Fruit fly (Drosophila melanogaster) whole organism, embryonic: ENCODE results near the gene CG6724.
A peak's percentile ranks its signal among the peaks of the same experiment; 100 is the strongest.

Source experiments
- Atf3 ChIP-seq: fragments of 200-800 bp; sonication (Bioruptor generic); optimal IDR thresholded peaks from 3 replicates; lab custom pipeline; 2016; ENCODE audit warnings: missing biosample characterization, missing genetic modification characterization
- C15 ChIP-seq: fragments of 200-800 bp; sonication (Bioruptor generic); IDR thresholded peaks from 3 replicates; pipeline ENCODE4 v1.3.6; 2022; ENCODE audit warnings: missing biosample characterization, missing genetic modification characterization
- CG10147 ChIP-seq: fragments of 200-800 bp; sonication (Bioruptor generic); optimal IDR thresholded peaks from 2 replicates; lab custom pipeline; 2019; ENCODE audit warnings: missing biosample characterization, mild to moderate bottlenecking, missing genetic modification characterization, moderate library complexity
- CG11398 ChIP-seq: fragments of 200-800 bp; sonication (Bioruptor generic); optimal IDR thresholded peaks from 2 replicates; lab custom pipeline; 2016; ENCODE audit warnings: missing biosample characterization, missing genetic modification characterization
- CG12104 ChIP-seq: fragments of 200-800 bp; sonication (Bioruptor generic); optimal IDR thresholded peaks from 3 replicates; lab custom pipeline; 2016; ENCODE audit warnings: missing biosample characterization, missing genetic modification characterization
- CG12155 ChIP-seq: fragments of 200-800 bp; sonication (Bioruptor generic); optimal IDR thresholded peaks from 3 replicates; lab custom pipeline; 2016; ENCODE audit warnings: missing biosample characterization, missing genetic modification characterization
- CG12299 ChIP-seq: fragments of 200-800 bp; sonication (Bioruptor generic); optimal IDR thresholded peaks from 2 replicates; lab custom pipeline; 2018; ENCODE audit warnings: missing biosample characterization, mild to moderate bottlenecking, missing genetic modification characterization
- CG12659 ChIP-seq: fragments of 200-800 bp; sonication (Bioruptor generic); optimal IDR thresholded peaks from 3 replicates; lab custom pipeline; 2017; ENCODE audit warnings: mild to moderate bottlenecking, missing biosample characterization, missing genetic modification reagents, missing genetic modification characterization
- CG13287 ChIP-seq: fragments of 200-800 bp; sonication (Bioruptor generic); IDR thresholded peaks from 2 replicates; pipeline ENCODE4 v1.3.6; 2022; ENCODE audit warnings: missing biosample characterization, missing genetic modification characterization; ENCODE audit not compliant: partially characterized antibody
- CG1529 ChIP-seq: fragments of 200-800 bp; sonication (Bioruptor generic); optimal IDR thresholded peaks from 3 replicates; lab custom pipeline; 2018; ENCODE audit warnings: missing biosample characterization, missing genetic modification characterization
- CG16863 ChIP-seq: fragments of 200-800 bp; sonication (Bioruptor generic); optimal IDR thresholded peaks from 3 replicates; lab custom pipeline; 2016; ENCODE audit warnings: missing biosample characterization, missing genetic modification characterization
- CG18262 ChIP-seq: fragments of 200-800 bp; optimal IDR thresholded peaks from 3 replicates; lab custom pipeline; 2019; ENCODE audit warnings: missing biosample characterization, mild to moderate bottlenecking, missing genetic modification characterization, moderate library complexity
- CG18476 ChIP-seq: fragments of 200-800 bp; sonication (Bioruptor generic); optimal IDR thresholded peaks from 2 replicates; lab custom pipeline; 2016; ENCODE audit warnings: missing biosample characterization, mild to moderate bottlenecking, missing genetic modification characterization
- CG30431 ChIP-seq: fragments of 200-800 bp; sonication (Bioruptor generic); optimal IDR thresholded peaks from 2 replicates; lab custom pipeline; 2017; ENCODE audit warnings: missing biosample characterization, missing genetic modification characterization
- CG3838 ChIP-seq: fragments of 200-800 bp; sonication (Bioruptor generic); optimal IDR thresholded peaks from 3 replicates; lab custom pipeline; 2016; ENCODE audit warnings: missing biosample characterization, missing genetic modification characterization
- CG4328 ChIP-seq: fragments of 200-800 bp; sonication (Bioruptor generic); optimal IDR thresholded peaks from 3 replicates; lab custom pipeline; 2017; ENCODE audit warnings: missing biosample characterization, missing genetic modification reagents, missing genetic modification characterization
- CG7357 ChIP-seq: fragments of 200-800 bp; sonication (Bioruptor generic); IDR thresholded peaks from 3 replicates; pipeline ENCODE4 v1.3.6; 2022; ENCODE audit warnings: missing biosample characterization, missing genetic modification characterization
- Chrac-16 ChIP-seq: fragments of 200-800 bp; sonication (Bioruptor generic); optimal IDR thresholded peaks from 3 replicates; lab custom pipeline; 2016; ENCODE audit warnings: missing biosample characterization, missing genetic modification characterization
- D ChIP-seq, 2 experiments: fragments of 200-800 bp in 1 of 2; fragments of >200 bp in 1 of 2; sonication (Bioruptor generic) in 1 of 2; optimal IDR thresholded peaks; 2 replicates in 1 of 2; 3 replicates in 1 of 2; lab custom pipeline; 2017; ENCODE audit warnings: mild to moderate bottlenecking in 1 of 2, missing biosample characterization in 1 of 2, missing genetic modification characterization in 1 of 2, missing genetic modification reagents in 1 of 2
- Deaf1 ChIP-seq: fragments of 200-800 bp; optimal IDR thresholded peaks from 3 replicates; lab custom pipeline; 2019; ENCODE audit warnings: missing biosample characterization, mild to moderate bottlenecking, missing genetic modification characterization, moderate library complexity
- Dek ChIP-seq: fragments of 200-800 bp; sonication (Bioruptor generic); optimal IDR thresholded peaks from 3 replicates; lab custom pipeline; 2019; ENCODE audit warnings: missing biosample characterization, mild to moderate bottlenecking, missing genetic modification characterization, moderate library complexity
- Dp ChIP-seq: fragments of 200-800 bp; sonication (Bioruptor generic); optimal IDR thresholded peaks from 2 replicates; lab custom pipeline; 2018; ENCODE audit warnings: missing biosample characterization, mild to moderate bottlenecking, missing genetic modification characterization, moderate library complexity
- E2f1 ChIP-seq: fragments of 200-800 bp; sonication (Bioruptor generic); IDR thresholded peaks from 2 replicates; pipeline ENCODE4 v1.3.6; 2022; ENCODE audit warnings: missing biosample characterization, missing genetic modification characterization
- Gug ChIP-seq: fragments of 200-800 bp; sonication (Bioruptor generic); IDR thresholded peaks from 4 replicates; pipeline ENCODE4 v1.3.6; 2022; ENCODE audit warnings: missing biosample characterization, missing genetic modification characterization
- H15 ChIP-seq: fragments of 200-800 bp; sonication (Bioruptor generic); IDR thresholded peaks from 3 replicates; pipeline ENCODE4 v1.3.6; 2022; ENCODE audit warnings: missing biosample characterization, missing genetic modification characterization
- Hey ChIP-seq: fragments of 200-800 bp; sonication (Bioruptor generic); optimal IDR thresholded peaks from 3 replicates; lab custom pipeline; 2018; ENCODE audit warnings: missing biosample characterization, mild to moderate bottlenecking, missing genetic modification characterization
- Lim3 ChIP-seq: fragments of 200-800 bp; sonication (Bioruptor generic); IDR thresholded peaks from 2 replicates; pipeline ENCODE4 v1.3.6; 2022; ENCODE audit warnings: missing biosample characterization, missing genetic modification characterization
- NK7.1 ChIP-seq: fragments of 200-800 bp; sonication (Bioruptor generic); optimal IDR thresholded peaks from 3 replicates; lab custom pipeline; 2016; ENCODE audit warnings: missing biosample characterization, missing genetic modification characterization
- Oaz ChIP-seq: fragments of 200-800 bp; sonication (Bioruptor generic); IDR thresholded peaks from 2 replicates; pipeline ENCODE4 v1.3.6; 2022; ENCODE audit warnings: missing biosample characterization, missing genetic modification characterization
- Usf ChIP-seq: fragments of 200-800 bp; sonication (Bioruptor generic); optimal IDR thresholded peaks from 2 replicates; lab custom pipeline; 2017; ENCODE audit warnings: missing genotype, missing biosample characterization, missing genetic modification characterization
- bsh ChIP-seq, 2 experiments: fragments of 200-800 bp; sonication (Bioruptor generic); optimal IDR thresholded peaks; 2 replicates each; lab custom pipeline; 2017 to 2018; ENCODE audit warnings: mild to moderate bottlenecking in 2 of 2, missing biosample characterization in 2 of 2, missing genetic modification characterization in 2 of 2, moderate library complexity in 1 of 2
- crc ChIP-seq: fragments of 200-800 bp; sonication (Bioruptor generic); optimal IDR thresholded peaks from 2 replicates; lab custom pipeline; 2016; ENCODE audit warnings: missing biosample characterization, missing genetic modification characterization
- crol ChIP-seq: fragments of 200-800 bp; sonication (Bioruptor generic); IDR thresholded peaks from 2 replicates; pipeline ENCODE4 v1.3.6; 2022; ENCODE audit warnings: missing biosample characterization, missing genetic modification characterization
- exex ChIP-seq: fragments of 200-800 bp; sonication (Bioruptor generic); optimal IDR thresholded peaks from 4 replicates; lab custom pipeline; 2018; ENCODE audit warnings: missing biosample characterization, mild to moderate bottlenecking, missing genetic modification characterization, moderate library complexity
- gce ChIP-seq: fragments of 200-800 bp; sonication (Bioruptor generic); IDR thresholded peaks from 3 replicates; pipeline ENCODE4 v1.3.6; 2022; ENCODE audit warnings: missing biosample characterization, missing genetic modification characterization
- gsb ChIP-seq: fragments of 200-800 bp; sonication (Bioruptor generic); IDR thresholded peaks from 2 replicates; pipeline ENCODE4 v1.3.6; 2022; ENCODE audit warnings: missing biosample characterization, missing genetic modification characterization
- lbe ChIP-seq: fragments of 200-800 bp; sonication (Bioruptor generic); optimal IDR thresholded peaks from 2 replicates; lab custom pipeline; 2016; ENCODE audit warnings: missing biosample characterization, mild to moderate bottlenecking, missing genetic modification characterization
- odd ChIP-seq: fragments of 200-800 bp; sonication (Bioruptor generic); optimal IDR thresholded peaks from 2 replicates; lab custom pipeline; 2017; ENCODE audit warnings: missing biosample characterization, mild to moderate bottlenecking, missing genetic modification characterization
- org-1 ChIP-seq: fragments of 200-800 bp; sonication (Bioruptor generic); optimal IDR thresholded peaks from 2 replicates; lab custom pipeline; 2017; ENCODE audit warnings: missing biosample characterization, missing genetic modification characterization
- peb ChIP-seq: fragments of 200-800 bp; sonication (Bioruptor generic); IDR thresholded peaks from 2 replicates; pipeline ENCODE4 v1.3.6; 2022; ENCODE audit warnings: missing biosample characterization, missing genetic modification characterization
- ranshi ChIP-seq: fragments of 200-800 bp; sonication (Bioruptor generic); IDR thresholded peaks from 2 replicates; pipeline ENCODE4 v1.3.6; 2022; ENCODE audit warnings: missing biosample characterization, missing genetic modification characterization
- salm ChIP-seq: fragments of 200-800 bp; sonication (Bioruptor generic); optimal IDR thresholded peaks from 2 replicates; lab custom pipeline; 2018; ENCODE audit warnings: missing biosample characterization, mild to moderate bottlenecking, missing genetic modification characterization
- sc ChIP-seq, 3 experiments: fragments of >200 bp in 2 of 3; fragments of 200-800 bp in 1 of 3; sonication (Bioruptor generic) in 1 of 3; optimal IDR thresholded peaks; 2 replicates in 2 of 3; 3 replicates in 1 of 3; lab custom pipeline; 2017; ENCODE audit warnings: mild to moderate bottlenecking in 1 of 3, missing biosample characterization in 1 of 3, missing genetic modification characterization in 1 of 3, missing genetic modification reagents in 1 of 3
- sisA ChIP-seq: fragments of 200-800 bp; sonication (Bioruptor generic); IDR thresholded peaks from 2 replicates; pipeline ENCODE4 v1.3.6; 2022; ENCODE audit warnings: missing biosample characterization, missing genetic modification characterization
- sr ChIP-seq: fragments of 200-800 bp; sonication (Bioruptor generic); IDR thresholded peaks from 3 replicates; pipeline ENCODE4 v1.3.6; 2022; ENCODE audit warnings: missing biosample characterization, missing genetic modification characterization
- trh ChIP-seq: fragments of 200-800 bp; sonication (Bioruptor generic); optimal IDR thresholded peaks from 2 replicates; lab custom pipeline; 2016; ENCODE audit warnings: missing biosample characterization, missing genetic modification characterization
- unc-4 ChIP-seq: fragments of 200-800 bp; sonication (Bioruptor generic); IDR thresholded peaks from 2 replicates; pipeline ENCODE4 v1.3.6; 2022; ENCODE audit warnings: missing biosample characterization, missing genetic modification characterization; ENCODE audit not compliant: partially characterized antibody
- wor ChIP-seq: fragments of 200-800 bp; sonication (Bioruptor generic); IDR thresholded peaks from 2 replicates; pipeline ENCODE4 v1.3.6; 2022; ENCODE audit warnings: missing biosample characterization, missing genetic modification characterization

CG6724 gene

dm6 chr2L:10736993-10737756 is 32.6 kb downstream of the CG6724 start, which contains the start of the genes Vha16-5 and CG12299 (continued):
- no peak for TF ChIP-seq sc (optimal IDR thresholded peaks at IDR 0.05; lab: Kevin White, UChicago)
- no peak for TF ChIP-seq sc (GFP tag; optimal IDR thresholded peaks at IDR 0.05; lab: Kevin White, UChicago)
- TF ChIP-seq crol (GFP tag; lab: Robert Waterston, UW): 0 out of 2 replicates have a peak, but pooled peaks have one; percentile 12
- TF ChIP-seq exex: no peak
- peak; percentile 92 for TF ChIP-seq Dp (GFP tag; lab: Kevin White, UChicago)
- peak; percentile 45 for TF ChIP-seq Usf
- peak; percentile 54 for TF ChIP-seq CG30431 (GFP tag; lab: Kevin White, UChicago)
- peak; percentile 31 for TF ChIP-seq CG12299 (tag; lab: Kevin White, UChicago)
- peak; percentile 74; the same call in 3 of the 4 replicates for TF ChIP-seq Gug (GFP tag; lab: Robert Waterston, UW)
- peak; percentile 81 for TF ChIP-seq CG12155 (GFP tag; lab: Kevin White, UChicago)
- no peak for TF ChIP-seq odd (GFP tag; lab: Kevin White, UChicago)
- TF ChIP-seq Oaz: peak; percentile 78
- TF ChIP-seq CG11398 (GFP tag; lab: Kevin White, UChicago): peak; percentile 79
- peak; percentile 74 for TF ChIP-seq CG18476 (GFP tag; lab: Kevin White, UChicago)
- no peak for TF ChIP-seq D (optimal IDR thresholded peaks at IDR 0.05; lab: Kevin White, UChicago)
- no peak for TF ChIP-seq D (GFP tag; optimal IDR thresholded peaks at IDR 0.05; lab: Kevin White, UChicago)
- TF ChIP-seq Lim3: peak; percentile 47; the same call in 1 of the 2 replicates
- TF ChIP-seq lbe (GFP tag; lab: Kevin White, UChicago): peak; percentile 73
- peak; percentile 72 for TF ChIP-seq CG12659 (GFP tag; lab: Kevin White, UChicago)
- peak; percentile 89 for TF ChIP-seq sr (GFP tag; lab: Robert Waterston, UW)
- peak; percentile 26 for TF ChIP-seq CG10147 (GFP tag; lab: Kevin White, UChicago)
- TF ChIP-seq gsb (GFP tag; lab: Robert Waterston, UW): peak; percentile 73
- peak; percentile 57 for TF ChIP-seq CG3838 (GFP tag; lab: Kevin White, UChicago)
- TF ChIP-seq sisA (GFP tag; lab: Robert Waterston, UW): peak; percentile 93
- TF ChIP-seq NK7.1 (GFP tag; lab: Kevin White, UChicago): peak; percentile 53
- TF ChIP-seq Deaf1 (tag; lab: Kevin White, UChicago): no peak
- peak; percentile 16 for TF ChIP-seq org-1
- peak; percentile 88 for TF ChIP-seq CG13287 (GFP tag; lab: Robert Waterston, UW)
- TF ChIP-seq Dek (tag; lab: Kevin White, UChicago): peak; percentile 56
- TF ChIP-seq H15: peak; percentile 96
- TF ChIP-seq Atf3 (GFP tag; lab: Kevin White, UChicago): peak; percentile 62
- TF ChIP-seq salm (tag; lab: Kevin White, UChicago): peak; percentile 24
- TF ChIP-seq CG12104: peak; percentile 44
- TF ChIP-seq Chrac-16: peak; percentile 85
- TF ChIP-seq crc (GFP tag; lab: Kevin White, UChicago): no peak
- peak; percentile 82 for TF ChIP-seq ranshi (GFP tag; lab: Robert Waterston, UW)
- TF ChIP-seq CG1529 (GFP tag; lab: Kevin White, UChicago): no peak
- no peak for TF ChIP-seq Hey (tag; lab: Kevin White, UChicago)
- peak; percentile 63 for TF ChIP-seq CG18262
- peak; percentile 77 for TF ChIP-seq wor (GFP tag; lab: Robert Waterston, UW)
- peak; percentile 87 for TF ChIP-seq E2f1 (GFP tag; lab: Robert Waterston, UW)
- peak; percentile 83 for TF ChIP-seq CG16863 (GFP tag; lab: Kevin White, UChicago)
- TF ChIP-seq bsh (GFP tag; optimal IDR thresholded peaks at IDR 0.05; lab: Kevin White, UChicago): peak in 1 of 2 experiments; percentile 80
- no peak for TF ChIP-seq gce (GFP tag; lab: Robert Waterston, UW)
- TF ChIP-seq trh (GFP tag; lab: Kevin White, UChicago): peak; percentile 50
- TF ChIP-seq peb (GFP tag; lab: Robert Waterston, UW): peak; percentile 82
- TF ChIP-seq unc-4 (GFP tag; lab: Robert Waterston, UW): peak; percentile 69
- TF ChIP-seq CG7357: peak; percentile 74; the same call in 2 of the 3 replicates
- 0 out of 3 replicates have a peak, but pooled peaks have one; percentile 29 for TF ChIP-seq C15
- peak; percentile 28 for TF ChIP-seq CG4328 (GFP tag; lab: Kevin White, UChicago)
